Fruit fly (Drosophila melanogaster) whole organism, embryonic: ENCODE results near the gene CG17652.

ENCODE experiments used
- Aef1 ChIP-seq: fragments of 200-800 bp; sonication (Bioruptor generic); IDR thresholded peaks from 3 replicates; pipeline ENCODE4 v1.3.6; 2022; ENCODE audit warnings: missing biosample characterization, missing genetic modification characterization
- Bdp1 ChIP-seq: fragments of 200-800 bp; sonication (Bioruptor generic); optimal IDR thresholded peaks from 3 replicates; lab custom pipeline; 2016; ENCODE audit warnings: missing biosample characterization, missing genetic modification characterization
- C15 ChIP-seq: fragments of 200-800 bp; sonication (Bioruptor generic); IDR thresholded peaks from 3 replicates; pipeline ENCODE4 v1.3.6; 2022; ENCODE audit warnings: missing biosample characterization, missing genetic modification characterization
- CG10462 ChIP-seq: fragments of 200-800 bp; sonication (Bioruptor generic); optimal IDR thresholded peaks from 2 replicates; lab custom pipeline; 2016; ENCODE audit warnings: missing biosample characterization, missing genetic modification characterization
- CG11456 ChIP-seq: fragments of 200-800 bp; sonication (Bioruptor generic); IDR thresholded peaks from 3 replicates; pipeline ENCODE4 v1.3.6; 2022; ENCODE audit warnings: missing biosample characterization, missing genetic modification characterization
- CG1233 ChIP-seq: fragments of 200-800 bp; sonication (Bioruptor generic); optimal IDR thresholded peaks from 4 replicates; lab custom pipeline; 2018; ENCODE audit warnings: missing biosample characterization, mild to moderate bottlenecking, missing genetic modification characterization
- CG12769 ChIP-seq: fragments of 200-800 bp; sonication (Bioruptor generic); optimal IDR thresholded peaks from 2 replicates; lab custom pipeline; 2019; ENCODE audit warnings: missing biosample characterization, mild to moderate bottlenecking, missing genetic modification characterization, moderate library complexity
- CG13123 ChIP-seq: fragments of 200-800 bp; sonication (Bioruptor generic); optimal IDR thresholded peaks from 2 replicates; lab custom pipeline; 2016; ENCODE audit warnings: missing biosample characterization, missing genetic modification characterization
- CG1603 ChIP-seq: fragments of 200-800 bp; sonication (Bioruptor generic); optimal IDR thresholded peaks from 2 replicates; lab custom pipeline; 2019; ENCODE audit warnings: missing biosample characterization, mild to moderate bottlenecking, missing genetic modification characterization, moderate library complexity
- CG17829 ChIP-seq: fragments of 200-800 bp; optimal IDR thresholded peaks from 2 replicates; lab custom pipeline; 2019; ENCODE audit warnings: missing biosample characterization, mild to moderate bottlenecking, missing genetic modification characterization, moderate library complexity
- CG1792 ChIP-seq: fragments of 200-800 bp; sonication (Bioruptor generic); optimal IDR thresholded peaks from 2 replicates; lab custom pipeline; 2016; ENCODE audit warnings: missing biosample characterization, missing genetic modification characterization
- CG2889 ChIP-seq: fragments of 200-800 bp; sonication (Bioruptor generic); IDR thresholded peaks from 3 replicates; pipeline ENCODE4 v1.3.6; 2022; ENCODE audit warnings: missing biosample characterization, missing genetic modification characterization
- CG3065 ChIP-seq: fragments of 200-800 bp; sonication (Bioruptor generic); optimal IDR thresholded peaks from 2 replicates; lab custom pipeline; 2016; ENCODE audit warnings: missing biosample characterization, missing genetic modification characterization
- CG3726 ChIP-seq: fragments of 200-800 bp; sonication (Bioruptor generic); IDR thresholded peaks from 3 replicates; pipeline ENCODE4, ENCODE4 v1.3.6; 2022; ENCODE audit warnings: missing biosample characterization, missing genetic modification characterization
- CG6272 ChIP-seq: fragments of 200-800 bp; sonication (Bioruptor generic); IDR thresholded peaks from 2 replicates; pipeline ENCODE4 v1.3.6; 2022; ENCODE audit warnings: missing biosample characterization, missing genetic modification characterization
- CG6854 ChIP-seq: fragments of 200-800 bp; sonication (Bioruptor generic); optimal IDR thresholded peaks from 3 replicates; lab custom pipeline; 2017; ENCODE audit warnings: missing biosample characterization, mild to moderate bottlenecking, missing genetic modification characterization
- CG7357 ChIP-seq: fragments of 200-800 bp; sonication (Bioruptor generic); IDR thresholded peaks from 3 replicates; pipeline ENCODE4 v1.3.6; 2022; ENCODE audit warnings: missing biosample characterization, missing genetic modification characterization
- CG7556 ChIP-seq: fragments of 200-800 bp; sonication (Bioruptor generic); optimal IDR thresholded peaks from 2 replicates; lab custom pipeline; 2017; ENCODE audit warnings: missing biosample characterization, mild to moderate bottlenecking, missing genetic modification characterization
- Deaf1 ChIP-seq: fragments of 200-800 bp; optimal IDR thresholded peaks from 3 replicates; lab custom pipeline; 2019; ENCODE audit warnings: missing biosample characterization, mild to moderate bottlenecking, missing genetic modification characterization, moderate library complexity
- Dfd ChIP-seq, 2 experiments: fragments of >200 bp; optimal IDR thresholded peaks; 2 replicates each; lab custom pipeline; 2017; ENCODE audit warnings: missing biosample characterization in 2 of 2, missing genetic modification characterization in 2 of 2
- GATAe ChIP-seq: fragments of 200-800 bp; sonication (Bioruptor generic); conservative IDR thresholded peaks from 2 replicates; pipeline ENCODE4 v1.3.6; 2022; ENCODE audit warnings: missing biosample characterization, missing genetic modification characterization
- HLHmδ ChIP-seq: fragments of 200-800 bp; sonication (Bioruptor generic); optimal IDR thresholded peaks from 2 replicates; lab custom pipeline; 2018; ENCODE audit warnings: missing biosample characterization, mild to moderate bottlenecking, missing genetic modification characterization, moderate library complexity
- HmgD ChIP-seq: fragments of 200-800 bp; sonication (Bioruptor generic); optimal IDR thresholded peaks from 3 replicates; lab custom pipeline; 2016; ENCODE audit warnings: missing biosample characterization, missing genetic modification characterization
- Hr78 ChIP-seq, 2 experiments: fragments of 200-800 bp in 1 of 2; fragments of >200 bp in 1 of 2; sonication (Bioruptor generic) in 1 of 2; optimal IDR thresholded peaks; 2 replicates each; lab custom pipeline; 2017 to 2019; ENCODE audit warnings: missing biosample characterization in 2 of 2, missing genetic modification characterization in 2 of 2, mild to moderate bottlenecking in 1 of 2, moderate library complexity in 1 of 2
- Mrtf ChIP-seq: fragments of 200-800 bp; sonication (Bioruptor generic); IDR thresholded peaks from 3 replicates; pipeline ENCODE4 v1.3.6; 2022; ENCODE audit warnings: missing biosample characterization, missing genetic modification characterization
- NFAT ChIP-seq: fragments of 200-800 bp; sonication (Bioruptor generic); IDR thresholded peaks from 2 replicates; pipeline ENCODE4 v1.3.6; 2022; ENCODE audit warnings: missing biosample characterization, missing genetic modification characterization
- Nf-YC ChIP-seq: fragments of 200-800 bp; optimal IDR thresholded peaks from 3 replicates; lab custom pipeline; 2019; ENCODE audit warnings: missing biosample characterization, mild to moderate bottlenecking, missing genetic modification characterization, moderate library complexity
- Oli ChIP-seq: fragments of 200-800 bp; sonication (Bioruptor generic); optimal IDR thresholded peaks from 2 replicates; lab custom pipeline; 2018; ENCODE audit warnings: missing biosample characterization, mild to moderate bottlenecking, missing genetic modification characterization, moderate library complexity
- Ravus ChIP-seq: fragments of 200-800 bp; sonication (Bioruptor generic); IDR thresholded peaks from 2 replicates; pipeline ENCODE4 v1.3.6; 2022; ENCODE audit warnings: missing biosample characterization, missing genetic modification characterization
- Rfx ChIP-seq: fragments of 200-800 bp; sonication (Bioruptor generic); IDR thresholded peaks from 2 replicates; pipeline ENCODE4 v1.3.6; 2022; ENCODE audit warnings: missing biosample characterization, missing genetic modification characterization
- ac ChIP-seq: fragments of 200-800 bp; sonication (Bioruptor generic); optimal IDR thresholded peaks from 3 replicates; lab custom pipeline; 2017; ENCODE audit warnings: missing biosample characterization, mild to moderate bottlenecking, missing genetic modification characterization
- ash1 ChIP-seq: fragments of 200-800 bp; sonication (Bioruptor generic); optimal IDR thresholded peaks from 2 replicates; lab custom pipeline; 2018; ENCODE audit warnings: missing biosample characterization, mild to moderate bottlenecking, missing genetic modification characterization
- br ChIP-seq: fragments of >200 bp; optimal IDR thresholded peaks from 2 replicates; lab custom pipeline; 2017
- danr ChIP-seq: fragments of 200-800 bp; sonication (Bioruptor generic); IDR thresholded peaks from 2 replicates; pipeline ENCODE4 v1.3.6; 2022; ENCODE audit warnings: missing biosample characterization, missing genetic modification characterization
- gsb-n ChIP-seq: fragments of 200-800 bp; sonication (Bioruptor generic); optimal IDR thresholded peaks from 3 replicates; lab custom pipeline; 2018; ENCODE audit warnings: missing biosample characterization, mild to moderate bottlenecking, missing genetic modification characterization
- hb ChIP-seq: fragments of 200-800 bp; sonication (Bioruptor generic); IDR thresholded peaks from 3 replicates; pipeline ENCODE4 v1.3.6; 2022; ENCODE audit warnings: missing biosample characterization, missing genetic modification characterization; ENCODE audit not compliant: partially characterized antibody
- hbn ChIP-seq: fragments of 200-800 bp; sonication (Bioruptor generic); IDR thresholded peaks from 2 replicates; pipeline ENCODE4 v1.3.6; 2022; ENCODE audit warnings: missing biosample characterization, missing genetic modification characterization; ENCODE audit not compliant: partially characterized antibody
- oc ChIP-seq: fragments of 200-800 bp; sonication (Bioruptor generic); optimal IDR thresholded peaks from 2 replicates; lab custom pipeline; 2018; ENCODE audit warnings: missing biosample characterization, mild to moderate bottlenecking, missing genetic modification characterization, moderate library complexity
- pan ChIP-seq, 4 experiments: fragments of >200 bp in 3 of 4; fragments of 200-800 bp in 1 of 4; sonication (Bioruptor generic) in 1 of 4; optimal IDR thresholded peaks in 3 of 4; IDR thresholded peaks in 1 of 4; 2 replicates each; pipeline versions ENCODE4 v1.3.6 to Lab custom; 2017 to 2022; ENCODE audit warnings: missing biosample characterization in 2 of 4, missing genetic modification characterization in 2 of 4, mixed read lengths in 1 of 4
- peb ChIP-seq: fragments of 200-800 bp; sonication (Bioruptor generic); IDR thresholded peaks from 2 replicates; pipeline ENCODE4 v1.3.6; 2022; ENCODE audit warnings: missing biosample characterization, missing genetic modification characterization
- pnt ChIP-seq: fragments of 200-800 bp; sonication (Bioruptor generic); optimal IDR thresholded peaks from 3 replicates; lab custom pipeline; 2016; ENCODE audit warnings: missing biosample characterization, missing genetic modification characterization
- salm ChIP-seq: fragments of 200-800 bp; sonication (Bioruptor generic); optimal IDR thresholded peaks from 2 replicates; lab custom pipeline; 2018; ENCODE audit warnings: missing biosample characterization, mild to moderate bottlenecking, missing genetic modification characterization
- schlank ChIP-seq: fragments of 200-800 bp; sonication (Bioruptor generic); optimal IDR thresholded peaks from 2 replicates; lab custom pipeline; 2018; ENCODE audit warnings: missing biosample characterization, mild to moderate bottlenecking, missing genetic modification characterization
- sens-2 ChIP-seq: fragments of 200-800 bp; sonication (Bioruptor generic); IDR thresholded peaks from 2 replicates; pipeline ENCODE4 v1.3.6; 2022; ENCODE audit warnings: missing biosample characterization, missing genetic modification characterization
- so ChIP-seq: fragments of 200-800 bp; sonication (Bioruptor generic); IDR thresholded peaks from 3 replicates; pipeline ENCODE4 v1.3.6; 2022; ENCODE audit warnings: missing biosample characterization, missing genetic modification characterization
- sug ChIP-seq: fragments of 200-800 bp; optimal IDR thresholded peaks from 2 replicates; lab custom pipeline; 2019; ENCODE audit warnings: missing biosample characterization, mild to moderate bottlenecking, missing genetic modification characterization, moderate library complexity
- twi ChIP-seq: fragments of 200-800 bp; optimal IDR thresholded peaks from 2 replicates; lab custom pipeline; 2019; ENCODE audit warnings: missing biosample characterization, mild to moderate bottlenecking, missing genetic modification characterization, moderate library complexity
- tx ChIP-seq: fragments of 200-800 bp; sonication (Bioruptor generic); optimal IDR thresholded peaks from 2 replicates; lab custom pipeline; 2016; ENCODE audit warnings: missing biosample characterization, missing genetic modification characterization
- unc-4 ChIP-seq: fragments of 200-800 bp; sonication (Bioruptor generic); IDR thresholded peaks from 2 replicates; pipeline ENCODE4 v1.3.6; 2022; ENCODE audit warnings: missing biosample characterization, missing genetic modification characterization; ENCODE audit not compliant: partially characterized antibody
- wor ChIP-seq: fragments of 200-800 bp; sonication (Bioruptor generic); IDR thresholded peaks from 2 replicates; pipeline ENCODE4 v1.3.6; 2022; ENCODE audit warnings: missing biosample characterization, missing genetic modification characterization

CG17652 gene

DNA sequence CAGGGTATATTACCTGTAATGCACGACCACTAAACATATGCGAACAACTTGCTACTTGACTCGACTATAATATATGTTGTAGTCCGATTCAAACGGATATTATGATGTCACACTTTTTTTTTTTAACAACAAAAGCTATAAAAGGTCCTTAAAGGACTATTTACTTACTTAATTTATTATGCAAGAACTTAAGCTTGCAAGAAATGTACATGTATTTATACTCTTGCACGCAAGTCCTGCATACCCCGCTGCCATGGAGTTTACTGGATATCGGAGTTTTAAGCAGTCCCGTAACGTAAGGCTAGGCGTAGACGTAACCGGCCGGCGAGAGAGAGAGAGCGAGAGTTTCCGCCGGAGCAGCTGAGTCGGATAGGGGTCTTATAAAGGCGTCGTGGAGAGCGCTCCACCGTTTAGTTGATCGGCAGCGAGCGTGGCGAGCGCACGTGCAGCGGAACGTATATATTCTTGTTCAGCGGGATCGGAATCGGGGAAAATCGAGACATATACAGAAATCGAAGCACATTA is 5.0 kb upstream of the CG17652 start (continued):
- TF ChIP-seq hb (GFP tag; lab: Robert Waterston, UW) (no peak), CG1233 (GFP tag; lab: Kevin White, UChicago) (peak; percentile 77), CG13123 (GFP tag; lab: Kevin White, UChicago) (peak; percentile 71), Ravus (GFP tag; lab: Robert Waterston, UW) (peak; percentile 64; the same call in 1 of the 2 replicates), CG6854 (GFP tag; lab: Kevin White, UChicago) (peak; percentile 58), CG7556 (GFP tag; lab: Kevin White, UChicago) (peak; percentile 89), CG3726 (GFP tag; lab: Robert Waterston, UW) (peak; percentile 59; the same call in 2 of the 3 replicates), Hr78 (GFP tag; optimal IDR thresholded peaks at IDR 0.05; lab: Kevin White, UChicago) (peak in 1 of 2 experiments; percentile 81), br (lab: Kevin White, UChicago) (no peak), tx (GFP tag; lab: Kevin White, UChicago) (peak; percentile 86), HLHmδ (peak; percentile 41), pan (optimal IDR thresholded peaks at IDR 0.05; lab: Kevin White, UChicago) (peak in 1 of 2 experiments; percentile 48), pan (GFP tag; optimal IDR thresholded peaks at IDR 0.05 in 1 of 2, IDR thresholded peaks at IDR 0.05 in 1 of 2) (peak in 1 of 2 experiments; percentile 90), Deaf1 (tag; lab: Kevin White, UChicago) (peak; percentile 64), Bdp1 (GFP tag; lab: Kevin White, UChicago) (peak; percentile 77), Dfd (GFP tag; optimal IDR thresholded peaks at IDR 0.05; lab: Kevin White, UChicago) (no peak), Mrtf (GFP tag; lab: Robert Waterston, UW) (peak; percentile 55; the same call in 1 of the 3 replicates), schlank (peak; percentile 54), sug (tag; lab: Kevin White, UChicago) (no peak), salm (peak; percentile 64), CG10462 (GFP tag; lab: Kevin White, UChicago) (peak; percentile 85), danr (peak; percentile 70), CG1603 (peak; percentile 88), GATAe (GFP tag; lab: Robert Waterston, UW) (peak; percentile 51; the same call in 1 of the 2 replicates), gsb-n (tag; lab: Kevin White, UChicago) (peak; percentile 85), Aef1 (GFP tag; lab: Robert Waterston, UW) (peak; percentile 84), CG1792 (GFP tag; lab: Kevin White, UChicago) (peak; percentile 74), sens-2 (GFP tag; lab: Robert Waterston, UW) (no peak; the same call in 1 of the 2 replicates), CG6272 (peak; percentile 87), ash1 (GFP tag; lab: Kevin White, UChicago) (no peak), so (GFP tag; lab: Robert Waterston, UW) (peak; percentile 88), wor (GFP tag; lab: Robert Waterston, UW) (peak; percentile 92), CG12769 (peak; percentile 87), twi (peak; percentile 61), unc-4 (0 out of 2 replicates have a peak, but pooled peaks have one; percentile 32), CG7357 (GFP tag; lab: Robert Waterston, UW) (peak; percentile 79; the same call in 2 of the 3 replicates), CG2889 (GFP tag; lab: Robert Waterston, UW) (peak; percentile 79), oc (peak; percentile 90), HmgD (peak; percentile 19), Rfx (GFP tag; lab: Robert Waterston, UW) (peak; percentile 68), CG11456 (GFP tag; lab: Robert Waterston, UW) (peak; percentile 74; the same call in 2 of the 3 replicates), C15 (GFP tag; lab: Robert Waterston, UW) (no peak), peb (GFP tag; lab: Robert Waterston, UW) (peak; percentile 82), Oli (tag; lab: Kevin White, UChicago) (peak; percentile 93), pnt (GFP tag; lab: Kevin White, UChicago) (peak; percentile 94), hbn (no peak), Nf-YC (no peak), ac (GFP tag; lab: Kevin White, UChicago) (peak; percentile 8), CG3065 (peak; percentile 53), CG17829 (tag; lab: Kevin White, UChicago) (peak; percentile 76), NFAT (GFP tag; lab: Robert Waterston, UW) (0 out of 2 replicates have a peak, but pooled peaks have one; percentile 34)
